Worm (Caenorhabditis elegans): Measurements from ENCODE around the gene cutl-3.
A peak's percentile ranks its signal among the peaks of the same experiment; 100 is the strongest.

cutl-3 gene

ce11 chrX:15034787-15035186 lies 35.8 kb upstream of the cutl-3 start, which contains the start of gene dsc-1:
dsc-1 (minus strand) TSS chrX:15034832.
- no peak for TF ChIP-seq sdc-2 (tag; optimal IDR thresholded peaks at IDR 0.05)

ce11 chrX:15027997-15028396 lies 29.0 kb upstream of the cutl-3 start:
- no peak for TF ChIP-seq pax-1 (tag; optimal IDR thresholded peaks at IDR 0.05)
- TF ChIP-seq sox-4 (tag; optimal IDR thresholded peaks at IDR 0.05) = no peak
- no peak for TF ChIP-seq ceh-31 (tag; optimal IDR thresholded peaks at IDR 0.05)
- no peak for TF ChIP-seq rnt-1 (tag; optimal IDR thresholded peaks at IDR 0.05)
- no peak for TF ChIP-seq hlh-8 (tag; optimal IDR thresholded peaks at IDR 0.05)
- TF ChIP-seq elt-4 (tag; optimal IDR thresholded peaks at IDR 0.05) = no peak

ce11 chrX:15027566-15027965 lies 28.6 kb upstream of the cutl-3 start:
- TF ChIP-seq ets-4 (tag; optimal IDR thresholded peaks at IDR 0.05) = no peak
- TF ChIP-seq ceh-18 (tag; optimal IDR thresholded peaks at IDR 0.05) = no peak
- no peak for TF ChIP-seq hlh-13 (GFP tag; optimal IDR thresholded peaks at IDR 0.05)
- TF ChIP-seq ref-2 (tag; optimal IDR thresholded peaks at IDR 0.05) = no peak
- TF ChIP-seq ceh-48 (tag; optimal IDR thresholded peaks at IDR 0.05) = no peak
- no peak for TF ChIP-seq K09A11.1 (tag; optimal IDR thresholded peaks at IDR 0.05; ENCODE audit: insufficient read depth)
- TF ChIP-seq ceh-31 (tag; optimal IDR thresholded peaks at IDR 0.05) = no peak
- TF ChIP-seq ama-1 (optimal IDR thresholded peaks at IDR 0.05) = no peak
- no peak for TF ChIP-seq ceh-14 (tag; optimal IDR thresholded peaks at IDR 0.05)

ce11 chrX:15026008-15026407 lies 27.0 kb upstream of the cutl-3 start, which contains the start of gene seb-3:
seb-3 (plus strand) TSS chrX:15026308.
- TF ChIP-seq ceh-30 (tag; optimal IDR thresholded peaks at IDR 0.05) (no peak), ceh-6 (GFP tag; optimal IDR thresholded peaks at IDR 0.05) (no peak), ceh-48 (tag; optimal IDR thresholded peaks at IDR 0.05) (no peak), pat-9 (tag; optimal IDR thresholded peaks at IDR 0.05) (no peak), ceh-2 (tag; optimal IDR thresholded peaks at IDR 0.05) (no peak)

ce11 chrX:15016102-15016501 lies 17.1 kb upstream of the cutl-3 start:
- TF ChIP-seq ceh-45 (GFP tag; IDR thresholded peaks at IDR 0.05) (no peak), hlh-6 (tag; optimal IDR thresholded peaks at IDR 0.05) (no peak), K02D7.2 (tag; optimal IDR thresholded peaks at IDR 0.05) (no peak), pha-2 (tag; optimal IDR thresholded peaks at IDR 0.05) (no peak), ets-4 (tag; optimal IDR thresholded peaks at IDR 0.05) (no peak), F13H6.1 (tag; optimal IDR thresholded peaks at IDR 0.05) (no peak), ceh-22 (tag; optimal IDR thresholded peaks at IDR 0.05) (no peak), C08G9.2 (tag; optimal IDR thresholded peaks at IDR 0.05) (no peak), pha-4 (tag; optimal IDR thresholded peaks at IDR 0.05) (no peak), ceh-2 (tag; optimal IDR thresholded peaks at IDR 0.05) (no peak), elt-4 (tag; optimal IDR thresholded peaks at IDR 0.05) (no peak), hlh-30 (tag; optimal IDR thresholded peaks at IDR 0.05; ENCODE audit: insufficient read depth) (no peak), pat-9 (tag; optimal IDR thresholded peaks at IDR 0.05) (no peak), ttx-3 (tag; optimal IDR thresholded peaks at IDR 0.05) (no peak), unc-42 (tag; optimal IDR thresholded peaks at IDR 0.05) (no peak), elt-2 (tag; optimal IDR thresholded peaks at IDR 0.05) (no peak), zip-5 (tag; optimal IDR thresholded peaks at IDR 0.05) (no peak)

ce11 chrX:15013941-15014453 lies 15.0 kb upstream of the cutl-3 start:
- TF ChIP-seq ceh-18 (tag; optimal IDR thresholded peaks at IDR 0.05) (peak; percentile 52), rnt-1 (tag; optimal IDR thresholded peaks at IDR 0.05) (peak; percentile 45), F13H6.1 (tag; optimal IDR thresholded peaks at IDR 0.05) (no peak), unc-55 (GFP tag; optimal IDR thresholded peaks at IDR 0.05) (peak; percentile 94)
